In genomic region chr2L:8570408-8571072, dm6 we compare ENCODE assay signal across 3 fruit fly cellular contexts.
TF ChIP-seq lines count a peak whose summit lies in the region.

No protein-coding gene starts in this region.

- TF ChIP-seq CTCF in whole organism, embryonic (GFP tag; optimal IDR thresholded peaks at IDR 0.05; lab: Kevin White, UChicago), result no peak

TF ChIP-seq in whole organism, adult, 20 proteins besides CTCF, POLR2A, EP300 and RAD21:
- TF ChIP-seq bab1 (GFP tag; optimal IDR thresholded peaks at IDR 0.05; lab: Kevin White, UChicago) (no peak), Crg-1 (GFP tag; optimal IDR thresholded peaks at IDR 0.05; lab: Kevin White, UChicago) (no peak), Mnt (GFP tag; optimal IDR thresholded peaks at IDR 0.05; lab: Kevin White, UChicago) (no peak), CG12768 (GFP tag; optimal IDR thresholded peaks at IDR 0.05; lab: Kevin White, UChicago) (peak; percentile 38), kay (GFP tag; lab: Kevin White, UChicago; ENCODE audit: borderline replicate concordance) (peak; percentile 85), cic (GFP tag; optimal IDR thresholded peaks at IDR 0.05; lab: Kevin White, UChicago) (peak; percentile 44), CG7045 (GFP tag; optimal IDR thresholded peaks at IDR 0.05; lab: Kevin White, UChicago) (peak; percentile 39), pad (GFP tag; optimal IDR thresholded peaks at IDR 0.05; lab: Kevin White, UChicago) (peak; percentile 14), CG1620 (GFP tag; optimal IDR thresholded peaks at IDR 0.05; lab: Kevin White, UChicago) (no peak), CG7101 (tag; optimal IDR thresholded peaks at IDR 0.05; lab: Kevin White, UChicago) (peak; percentile 41)

TF ChIP-seq in whole organism, embryonic, 481 proteins besides CTCF, POLR2A, EP300 and RAD21 (continues in another document):
- TF ChIP-seq ERR (GFP tag; optimal IDR thresholded peaks at IDR 0.05; lab: Kevin White, UChicago), result no peak
- TF ChIP-seq CG16813 (GFP tag; IDR thresholded peaks at IDR 0.05; lab: Robert Waterston, UW; ENCODE audit: partially characterized antibody), result peak; percentile 39; the same call in 2 of the 3 replicates
- TF ChIP-seq ewg (GFP tag; optimal IDR thresholded peaks at IDR 0.05; lab: Kevin White, UChicago), result no peak
- TF ChIP-seq grn (GFP tag; optimal IDR thresholded peaks at IDR 0.05; lab: Kevin White, UChicago), result peak; percentile 85
- TF ChIP-seq CG2202 (tag; optimal IDR thresholded peaks at IDR 0.05; lab: Kevin White, UChicago), result no peak
- TF ChIP-seq CG1603 (tag; optimal IDR thresholded peaks at IDR 0.05; lab: Kevin White, UChicago), result no peak
- TF ChIP-seq exex (tag; optimal IDR thresholded peaks at IDR 0.05; lab: Kevin White, UChicago), result peak; percentile 100
- peak; percentile 29 for TF ChIP-seq lab (GFP tag; optimal IDR thresholded peaks at IDR 0.05; lab: Kevin White, UChicago)
- no peak for TF ChIP-seq CG16815 (GFP tag; optimal IDR thresholded peaks at IDR 0.05; lab: Kevin White, UChicago)
- no peak for TF ChIP-seq CG9437 (GFP tag; optimal IDR thresholded peaks at IDR 0.05; lab: Kevin White, UChicago)
- TF ChIP-seq ken (GFP tag; IDR thresholded peaks at IDR 0.05; lab: Robert Waterston, UW), result no peak
- no peak for TF ChIP-seq CG7271 (tag; optimal IDR thresholded peaks at IDR 0.05; lab: Kevin White, UChicago)
- TF ChIP-seq Opbp (GFP tag; IDR thresholded peaks at IDR 0.05; lab: Robert Waterston, UW; ENCODE audit: partially characterized antibody), result peak; percentile 39; the same call in 1 of the 3 replicates
- TF ChIP-seq CG7372 (GFP tag; IDR thresholded peaks at IDR 0.05; lab: Robert Waterston, UW), result no peak
- TF ChIP-seq CG10321 (GFP tag; IDR thresholded peaks at IDR 0.05; lab: Robert Waterston, UW), result no peak
- no peak for TF ChIP-seq ems (GFP tag; optimal IDR thresholded peaks at IDR 0.05; lab: Kevin White, UChicago)
- no peak for TF ChIP-seq Rx (GFP tag; IDR thresholded peaks at IDR 0.05; lab: Robert Waterston, UW)
- TF ChIP-seq HmgZ (tag; optimal IDR thresholded peaks at IDR 0.05; lab: Kevin White, UChicago), result peak; percentile 21
- TF ChIP-seq CG10209 (GFP tag; optimal IDR thresholded peaks at IDR 0.05; lab: Kevin White, UChicago), result no peak
- peak; percentile 96 for TF ChIP-seq Bdp1 (GFP tag; optimal IDR thresholded peaks at IDR 0.05; lab: Kevin White, UChicago)
- TF ChIP-seq Adf1 (GFP tag; IDR thresholded peaks at IDR 0.05; lab: Robert Waterston, UW), result no peak
- no peak for TF ChIP-seq zen (tag; optimal IDR thresholded peaks at IDR 0.05; lab: Kevin White, UChicago)
- peak; percentile 18 for TF ChIP-seq CG18599 (GFP tag; optimal IDR thresholded peaks at IDR 0.05; lab: Kevin White, UChicago)
- TF ChIP-seq chinmo (GFP tag; IDR thresholded peaks at IDR 0.05; lab: Robert Waterston, UW; ENCODE audit: partially characterized antibody), result 0 out of 4 replicates have a peak, but pooled peaks have one; percentile 37
- no peak for TF ChIP-seq CG14441 (GFP tag; IDR thresholded peaks at IDR 0.05; lab: Robert Waterston, UW)
- TF ChIP-seq zfh2 (GFP tag; optimal IDR thresholded peaks at IDR 0.05; lab: Kevin White, UChicago), result no peak
- TF ChIP-seq sens-2 (GFP tag; IDR thresholded peaks at IDR 0.05; lab: Robert Waterston, UW), result peak; percentile 47; the same call in 1 of the 2 replicates
- no peak for TF ChIP-seq dimm (GFP tag; IDR thresholded peaks at IDR 0.05; lab: Robert Waterston, UW)
- no peak for TF ChIP-seq NfI (GFP tag; optimal IDR thresholded peaks at IDR 0.05; lab: Kevin White, UChicago)
- peak; percentile 39 for TF ChIP-seq B-H2 (GFP tag; optimal IDR thresholded peaks at IDR 0.05; lab: Kevin White, UChicago)
- no peak for TF ChIP-seq Hand (GFP tag; optimal IDR thresholded peaks at IDR 0.05; lab: Kevin White, UChicago)
- TF ChIP-seq al (GFP tag; IDR thresholded peaks at IDR 0.05; lab: Robert Waterston, UW), result no peak
- no peak for TF ChIP-seq CG3838 (GFP tag; optimal IDR thresholded peaks at IDR 0.05; lab: Kevin White, UChicago)
- TF ChIP-seq CG3065 (GFP tag; optimal IDR thresholded peaks at IDR 0.05; lab: Kevin White, UChicago), result no peak
- TF ChIP-seq CG11723 (GFP tag; optimal IDR thresholded peaks at IDR 0.05; lab: Kevin White, UChicago), result no peak
- TF ChIP-seq tna (GFP tag; IDR thresholded peaks at IDR 0.05; lab: Robert Waterston, UW; ENCODE audit: partially characterized antibody), result 0 out of 2 replicates have a peak, but pooled peaks have one; percentile 40
- no peak for TF ChIP-seq CG3995 (GFP tag; optimal IDR thresholded peaks at IDR 0.05; lab: Kevin White, UChicago)
- TF ChIP-seq pita (GFP tag; optimal IDR thresholded peaks at IDR 0.05; lab: Kevin White, UChicago), result no peak
- TF ChIP-seq Asciz (GFP tag; optimal IDR thresholded peaks at IDR 0.05; lab: Kevin White, UChicago), result peak; percentile 9
- no peak for TF ChIP-seq lmd (GFP tag; IDR thresholded peaks at IDR 0.05; lab: Robert Waterston, UW)
- no peak for TF ChIP-seq YL-1 (GFP tag; optimal IDR thresholded peaks at IDR 0.05; lab: Kevin White, UChicago)

TF ChIP-seq in whole organism, prepupa, 60 proteins besides CTCF, POLR2A, EP300 and RAD21:
- no peak for TF ChIP-seq fd85E (GFP tag; optimal IDR thresholded peaks at IDR 0.05; lab: Kevin White, UChicago)
- TF ChIP-seq OdsH (GFP tag; optimal IDR thresholded peaks at IDR 0.05; lab: Kevin White, UChicago), result no peak
- TF ChIP-seq CG11762 (GFP tag; optimal IDR thresholded peaks at IDR 0.05; lab: Kevin White, UChicago; ENCODE audit: insufficient read depth), result no peak
- TF ChIP-seq CG32006 (GFP tag; optimal IDR thresholded peaks at IDR 0.05; lab: Kevin White, UChicago), result no peak
- TF ChIP-seq Sox102F (GFP tag; optimal IDR thresholded peaks at IDR 0.05; lab: Kevin White, UChicago), result no peak
- TF ChIP-seq Blimp-1 (GFP tag; optimal IDR thresholded peaks at IDR 0.05; lab: Kevin White, UChicago), result no peak
- TF ChIP-seq svp (GFP tag; lab: Kevin White, UChicago), result peak; percentile 89
- TF ChIP-seq dac (GFP tag; optimal IDR thresholded peaks at IDR 0.05; lab: Kevin White, UChicago), result no peak
